Fruit fly (Drosophila melanogaster): Measurements from ENCODE around the gene fiz.

Gene fiz

dm6 chrX:14922396-14923276, 13.1 kb upstream of the fiz start (continued):
- TF ChIP-seq Eip78C (GFP tag) (peak; percentile 77), CG6854 (GFP tag; optimal IDR thresholded peaks at IDR 0.05) (no peak), Ets21C (GFP tag; optimal IDR thresholded peaks at IDR 0.05) (no peak), CG6792 (GFP tag; optimal IDR thresholded peaks at IDR 0.05) (no peak), CG10631 (GFP tag; optimal IDR thresholded peaks at IDR 0.05) (peak; percentile 55), CG8632 (GFP tag; optimal IDR thresholded peaks at IDR 0.05) (no peak), CG1621 (tag; optimal IDR thresholded peaks at IDR 0.05) (no peak), Gug (GFP tag; IDR thresholded peaks at IDR 0.05) (no peak), Hr38 (GFP tag; optimal IDR thresholded peaks at IDR 0.05) (no peak), CG34406 (GFP tag; optimal IDR thresholded peaks at IDR 0.05) (no peak)

- TF ChIP-seq Eip78C (GFP tag) (peak; percentile 20), Hr39 (GFP tag; optimal IDR thresholded peaks at IDR 0.05) (no peak), vri (GFP tag; optimal IDR thresholded peaks at IDR 0.05) (peak; percentile 52), fkh (GFP tag; optimal IDR thresholded peaks at IDR 0.05) (peak; percentile 57)
Measured at dm6 chrX:14918750-14919247, 9.3 kb upstream of the fiz start, which contains the start of gene Eo. Gene Eo, minus strand, starts transcription at chrX:14918800.

- no peak for TF ChIP-seq fd85E (GFP tag; optimal IDR thresholded peaks at IDR 0.05)
- no peak for TF ChIP-seq vri (GFP tag; optimal IDR thresholded peaks at IDR 0.05)
- TF ChIP-seq Eip93F (GFP tag; optimal IDR thresholded peaks at IDR 0.05): no peak
- TF ChIP-seq cyc (GFP tag; optimal IDR thresholded peaks at IDR 0.05): no peak
- TF ChIP-seq Eip75B (GFP tag; optimal IDR thresholded peaks at IDR 0.05): no peak
- TF ChIP-seq fd59A (GFP tag; optimal IDR thresholded peaks at IDR 0.05): no peak
- no peak for TF ChIP-seq CG3919 (GFP tag; optimal IDR thresholded peaks at IDR 0.05)
- TF ChIP-seq CG6792 (GFP tag; optimal IDR thresholded peaks at IDR 0.05): no peak
- TF ChIP-seq Hr4 (GFP tag; optimal IDR thresholded peaks at IDR 0.05): no peak
Measured at dm6 chrX:14913706-14914303, 4.3 kb upstream of the fiz start, which contains the start of gene CG12398. Gene CG12398, minus strand, starts transcription at chrX:14913812.

dm6 chrX:14910464-14911349, 1.2 kb upstream of the fiz start, which contains the start of gene CG14406:
Gene CG14406, minus strand, starts transcription at chrX:14910845.
- TF ChIP-seq svp (GFP tag) (peak; percentile 69), CG15336 (GFP tag; IDR thresholded peaks at IDR 0.05) (peak; percentile 69), CG3032 (tag; optimal IDR thresholded peaks at IDR 0.05) (no peak), CG8632 (GFP tag; optimal IDR thresholded peaks at IDR 0.05) (peak; percentile 9), Sox102F (GFP tag; optimal IDR thresholded peaks at IDR 0.05) (peak; percentile 4), esn (GFP tag; optimal IDR thresholded peaks at IDR 0.05) (peak; percentile 13), CG10669 (GFP tag; optimal IDR thresholded peaks at IDR 0.05) (peak; percentile 28), CG3919 (GFP tag; optimal IDR thresholded peaks at IDR 0.05) (peak; percentile 44), Gug (GFP tag; IDR thresholded peaks at IDR 0.05) (0 out of 2 replicates have a peak, but pooled peaks have one; percentile 10), salr (GFP tag; optimal IDR thresholded peaks at IDR 0.05) (peak in 1 of 2 experiments; percentile 27), CG31627 (GFP tag; optimal IDR thresholded peaks at IDR 0.05) (no peak), Eip78C (GFP tag) (peak; percentile 58), Smox (GFP tag; optimal IDR thresholded peaks at IDR 0.05) (peak; percentile 28), eg (GFP tag; IDR thresholded peaks at IDR 0.05) (0 out of 3 replicates have a peak, but pooled peaks have one; percentile 35), CG1621 (tag; optimal IDR thresholded peaks at IDR 0.05) (no peak), lz (GFP tag; optimal IDR thresholded peaks at IDR 0.05) (no peak), CG32006 (GFP tag; optimal IDR thresholded peaks at IDR 0.05) (peak; percentile 4), Ets96B (tag; optimal IDR thresholded peaks at IDR 0.05) (peak; percentile 5), CG6808 (GFP tag; optimal IDR thresholded peaks at IDR 0.05) (no peak), Met (GFP tag; optimal IDR thresholded peaks at IDR 0.05) (peak; percentile 34), topi (GFP tag; optimal IDR thresholded peaks at IDR 0.05) (peak; percentile 32), CG34406 (GFP tag; optimal IDR thresholded peaks at IDR 0.05) (peak; percentile 6)

Data from whole organism, prepupa.